Fruit fly (Drosophila melanogaster) whole organism, embryonic: ENCODE measurements around the gene CG15141.

Experiments used
- Aef1 ChIP-seq: fragments of 200-800 bp; sonication (Bioruptor generic); IDR thresholded peaks from 3 replicates; pipeline ENCODE4 v1.3.6; 2022; ENCODE audit warnings: missing biosample characterization, missing genetic modification characterization
- CG10147 ChIP-seq: fragments of 200-800 bp; sonication (Bioruptor generic); optimal IDR thresholded peaks from 2 replicates; lab custom pipeline; 2019; ENCODE audit warnings: missing biosample characterization, mild to moderate bottlenecking, missing genetic modification characterization, moderate library complexity
- CG10462 ChIP-seq: fragments of 200-800 bp; sonication (Bioruptor generic); optimal IDR thresholded peaks from 2 replicates; lab custom pipeline; 2016; ENCODE audit warnings: missing biosample characterization, missing genetic modification characterization
- CG11456 ChIP-seq: fragments of 200-800 bp; sonication (Bioruptor generic); IDR thresholded peaks from 3 replicates; pipeline ENCODE4 v1.3.6; 2022; ENCODE audit warnings: missing biosample characterization, missing genetic modification characterization
- CG11504 ChIP-seq: fragments of 200-800 bp; sonication (Bioruptor generic); optimal IDR thresholded peaks from 3 replicates; lab custom pipeline; 2019; ENCODE audit warnings: missing biosample characterization, mild to moderate bottlenecking, missing genetic modification characterization, moderate library complexity
- CG14014 ChIP-seq: fragments of 200-800 bp; sonication (Bioruptor generic); IDR thresholded peaks from 2 replicates; pipeline ENCODE4 v1.3.6; 2022; ENCODE audit warnings: missing biosample characterization, missing genetic modification characterization
- CG17328 ChIP-seq: fragments of 200-800 bp; sonication (Bioruptor generic); IDR thresholded peaks from 2 replicates; pipeline ENCODE4 v1.3.6; 2022; ENCODE audit warnings: missing biosample characterization, missing genetic modification characterization
- CG17568 ChIP-seq: fragments of 200-800 bp; sonication (Bioruptor generic); optimal IDR thresholded peaks from 2 replicates; lab custom pipeline; 2018; ENCODE audit warnings: missing biosample characterization, mild to moderate bottlenecking, missing genetic modification characterization, moderate library complexity
- CG17802 ChIP-seq: fragments of 200-800 bp; sonication (Bioruptor generic); optimal IDR thresholded peaks from 2 replicates; lab custom pipeline; 2018; ENCODE audit warnings: missing biosample characterization, mild to moderate bottlenecking, missing genetic modification characterization, moderate library complexity
- CG18011 ChIP-seq: fragments of 200-800 bp; sonication (Bioruptor generic); optimal IDR thresholded peaks from 2 replicates; lab custom pipeline; 2017; ENCODE audit warnings: missing biosample characterization, missing genetic modification characterization, mild to moderate bottlenecking, moderate library complexity, missing genotype
- CG1832 ChIP-seq: fragments of 200-800 bp; sonication (Bioruptor generic); optimal IDR thresholded peaks from 2 replicates; lab custom pipeline; 2017; ENCODE audit warnings: missing biosample characterization, mild to moderate bottlenecking, missing genetic modification characterization, inconsistent platforms
- CG2712 ChIP-seq: fragments of 200-800 bp; optimal IDR thresholded peaks from 3 replicates; lab custom pipeline; 2019; ENCODE audit warnings: missing biosample characterization, mild to moderate bottlenecking, missing genetic modification characterization, moderate library complexity
- CG31388 ChIP-seq: fragments of 200-800 bp; sonication (Bioruptor generic); optimal IDR thresholded peaks from 2 replicates; lab custom pipeline; 2016; ENCODE audit warnings: missing biosample characterization, missing genetic modification characterization
- CG3281 ChIP-seq: fragments of 200-800 bp; sonication (Bioruptor generic); optimal IDR thresholded peaks from 3 replicates; lab custom pipeline; 2017; ENCODE audit warnings: missing biosample characterization, mild to moderate bottlenecking, missing genetic modification characterization
- CG3726 ChIP-seq: fragments of 200-800 bp; sonication (Bioruptor generic); IDR thresholded peaks from 3 replicates; pipeline ENCODE4, ENCODE4 v1.3.6; 2022; ENCODE audit warnings: missing biosample characterization, missing genetic modification characterization
- CG5953 ChIP-seq: fragments of 200-800 bp; sonication (Bioruptor generic); IDR thresholded peaks from 2 replicates; pipeline ENCODE4 v1.3.6; 2022; ENCODE audit warnings: missing biosample characterization, missing genetic modification characterization
- CHES-1-like ChIP-seq: fragments of 200-800 bp; sonication (Bioruptor generic); optimal IDR thresholded peaks from 2 replicates; lab custom pipeline; 2016; ENCODE audit warnings: missing biosample characterization, missing genetic modification characterization
- Chrac-16 ChIP-seq: fragments of 200-800 bp; sonication (Bioruptor generic); optimal IDR thresholded peaks from 3 replicates; lab custom pipeline; 2016; ENCODE audit warnings: missing biosample characterization, missing genetic modification characterization
- D19A ChIP-seq: fragments of 200-800 bp; optimal IDR thresholded peaks from 3 replicates; lab custom pipeline; 2019; ENCODE audit warnings: missing biosample characterization, mild to moderate bottlenecking, missing genetic modification characterization, moderate library complexity
- Dfd ChIP-seq, 2 experiments: fragments of >200 bp; optimal IDR thresholded peaks; 2 replicates each; lab custom pipeline; 2017; ENCODE audit warnings: missing biosample characterization in 2 of 2, missing genetic modification characterization in 2 of 2
- Dip2 ChIP-seq: fragments of 200-800 bp; sonication (Bioruptor generic); IDR thresholded peaks from 2 replicates; pipeline ENCODE4 v1.3.6; 2022; ENCODE audit warnings: missing biosample characterization, missing genetic modification characterization
- Lpt ChIP-seq: fragments of >200 bp; optimal IDR thresholded peaks from 2 replicates; lab custom pipeline; 2018; ENCODE audit warnings: missing biosample characterization, missing genetic modification characterization
- Mad ChIP-seq: fragments of 200-800 bp; sonication (Bioruptor generic); optimal IDR thresholded peaks from 2 replicates; lab custom pipeline; 2016; ENCODE audit warnings: missing biosample characterization, missing genetic modification characterization
- Max ChIP-seq: fragments of 200-800 bp; sonication (Bioruptor generic); optimal IDR thresholded peaks from 2 replicates; lab custom pipeline; 2016; ENCODE audit warnings: missing biosample characterization, mild to moderate bottlenecking, missing genetic modification characterization
- NC2β ChIP-seq: fragments of 200-800 bp; sonication (Bioruptor generic); optimal IDR thresholded peaks from 2 replicates; lab custom pipeline; 2016; ENCODE audit warnings: missing biosample characterization, missing genetic modification characterization
- Pdp1 ChIP-seq, 2 experiments: fragments of 200-800 bp; sonication (Bioruptor generic); optimal IDR thresholded peaks; 3 replicates each; lab custom pipeline; 2016; ENCODE audit warnings: missing biosample characterization in 2 of 2, missing genetic modification characterization in 2 of 2, mild to moderate bottlenecking in 1 of 2, moderate library complexity in 1 of 2
- Spps ChIP-seq: fragments of 200-800 bp; sonication (Bioruptor generic); optimal IDR thresholded peaks from 2 replicates; lab custom pipeline; 2018; ENCODE audit warnings: missing biosample characterization, mild to moderate bottlenecking, missing genetic modification characterization
- Xbp1 ChIP-seq: fragments of 200-800 bp; sonication (Bioruptor generic); optimal IDR thresholded peaks from 3 replicates; lab custom pipeline; 2016; ENCODE audit warnings: missing biosample characterization, mild to moderate bottlenecking, missing genetic modification characterization
- YL-1 ChIP-seq: fragments of 200-800 bp; sonication (Bioruptor generic); optimal IDR thresholded peaks from 3 replicates; lab custom pipeline; 2017; ENCODE audit warnings: missing biosample characterization, mild to moderate bottlenecking, missing genetic modification characterization
- cad ChIP-seq: fragments of >200 bp; optimal IDR thresholded peaks from 2 replicates; lab custom pipeline; 2017; ENCODE audit warnings: missing biosample characterization, missing genetic modification characterization
- corto ChIP-seq: fragments of 200-800 bp; sonication (Bioruptor generic); optimal IDR thresholded peaks from 2 replicates; lab custom pipeline; 2016; ENCODE audit warnings: missing biosample characterization, mild to moderate bottlenecking, missing genetic modification characterization, moderate library complexity
- dimm ChIP-seq: fragments of 200-800 bp; sonication (Bioruptor generic); IDR thresholded peaks from 2 replicates; pipeline ENCODE4 v1.3.6; 2022; ENCODE audit warnings: missing biosample characterization, missing genetic modification characterization
- disco-r ChIP-seq: fragments of 200-800 bp; sonication (Bioruptor generic); optimal IDR thresholded peaks from 2 replicates; lab custom pipeline; 2016; ENCODE audit warnings: missing biosample characterization, missing genetic modification characterization
- eyg ChIP-seq: fragments of 200-800 bp; sonication (Bioruptor generic); optimal IDR thresholded peaks from 3 replicates; lab custom pipeline; 2016; ENCODE audit warnings: missing biosample characterization, missing genetic modification characterization
- grn ChIP-seq: fragments of 200-800 bp; sonication (Bioruptor generic); optimal IDR thresholded peaks from 3 replicates; lab custom pipeline; 2017; ENCODE audit warnings: missing biosample characterization, missing genetic modification characterization
- gro ChIP-seq: fragments of 200-800 bp; sonication (Bioruptor generic); optimal IDR thresholded peaks from 2 replicates; lab custom pipeline; 2016; ENCODE audit warnings: missing biosample characterization, missing genetic modification characterization
- insv ChIP-seq, 2 experiments: fragments of 200-800 bp; sonication (Bioruptor generic); optimal IDR thresholded peaks; 3 replicates each; lab custom pipeline; 2016 to 2018; ENCODE audit warnings: missing biosample characterization in 2 of 2, missing genetic modification characterization in 2 of 2
- knrl ChIP-seq: fragments of 200-800 bp; sonication (Bioruptor generic); IDR thresholded peaks from 3 replicates; pipeline ENCODE4 v1.3.6; 2022; ENCODE audit warnings: missing biosample characterization, missing genetic modification characterization; ENCODE audit not compliant: partially characterized antibody
- lilli ChIP-seq: fragments of 200-800 bp; sonication (Bioruptor generic); optimal IDR thresholded peaks from 3 replicates; lab custom pipeline; 2016; ENCODE audit warnings: missing biosample characterization, missing genetic modification characterization
- mld ChIP-seq: fragments of 200-800 bp; sonication (Bioruptor generic); IDR thresholded peaks from 3 replicates; pipeline ENCODE4 v1.3.6; 2022; ENCODE audit warnings: missing biosample characterization, missing genetic modification characterization; ENCODE audit not compliant: partially characterized antibody
- nerfin-2 ChIP-seq: fragments of 200-800 bp; sonication (Bioruptor generic); IDR thresholded peaks from 2 replicates; pipeline ENCODE4 v1.3.6; 2022; ENCODE audit warnings: missing biosample characterization, missing genetic modification characterization; ENCODE audit not compliant: partially characterized antibody
- nmo ChIP-seq: fragments of 200-800 bp; sonication (Bioruptor generic); optimal IDR thresholded peaks from 2 replicates; lab custom pipeline; 2018; ENCODE audit warnings: missing biosample characterization, mild to moderate bottlenecking, missing genetic modification characterization, moderate library complexity
- pan ChIP-seq, 4 experiments: fragments of >200 bp in 3 of 4; fragments of 200-800 bp in 1 of 4; sonication (Bioruptor generic) in 1 of 4; optimal IDR thresholded peaks in 3 of 4; IDR thresholded peaks in 1 of 4; 2 replicates each; pipeline versions ENCODE4 v1.3.6 to Lab custom; 2017 to 2022; ENCODE audit warnings: missing biosample characterization in 2 of 4, missing genetic modification characterization in 2 of 4, mixed read lengths in 1 of 4
- salm ChIP-seq: fragments of 200-800 bp; sonication (Bioruptor generic); optimal IDR thresholded peaks from 2 replicates; lab custom pipeline; 2018; ENCODE audit warnings: missing biosample characterization, mild to moderate bottlenecking, missing genetic modification characterization
- shn ChIP-seq: fragments of 200-800 bp; sonication (Bioruptor generic); optimal IDR thresholded peaks from 3 replicates; lab custom pipeline; 2016; ENCODE audit warnings: missing biosample characterization, missing genetic modification characterization
- sima ChIP-seq: fragments of 200-800 bp; sonication (Bioruptor generic); optimal IDR thresholded peaks from 2 replicates; lab custom pipeline; 2016; ENCODE audit warnings: missing biosample characterization, missing genetic modification characterization
- tin ChIP-seq: fragments of 200-800 bp; sonication (Bioruptor generic); optimal IDR thresholded peaks from 3 replicates; lab custom pipeline; 2016; ENCODE audit warnings: missing biosample characterization, missing genetic modification characterization
- vnd ChIP-seq: fragments of 200-800 bp; sonication (Bioruptor generic); IDR thresholded peaks from 3 replicates; pipeline ENCODE4 v1.3.6; 2022; ENCODE audit warnings: missing biosample characterization, missing genetic modification characterization; ENCODE audit not compliant: partially characterized antibody
- yki ChIP-seq: fragments of >200 bp; optimal IDR thresholded peaks from 3 replicates; lab custom pipeline; 2018
- zen ChIP-seq: fragments of 200-800 bp; sonication (Bioruptor generic); optimal IDR thresholded peaks from 3 replicates; lab custom pipeline; 2018; ENCODE audit warnings: missing biosample characterization, mild to moderate bottlenecking, missing genetic modification characterization, moderate library complexity

CG15141 gene

DNA sequence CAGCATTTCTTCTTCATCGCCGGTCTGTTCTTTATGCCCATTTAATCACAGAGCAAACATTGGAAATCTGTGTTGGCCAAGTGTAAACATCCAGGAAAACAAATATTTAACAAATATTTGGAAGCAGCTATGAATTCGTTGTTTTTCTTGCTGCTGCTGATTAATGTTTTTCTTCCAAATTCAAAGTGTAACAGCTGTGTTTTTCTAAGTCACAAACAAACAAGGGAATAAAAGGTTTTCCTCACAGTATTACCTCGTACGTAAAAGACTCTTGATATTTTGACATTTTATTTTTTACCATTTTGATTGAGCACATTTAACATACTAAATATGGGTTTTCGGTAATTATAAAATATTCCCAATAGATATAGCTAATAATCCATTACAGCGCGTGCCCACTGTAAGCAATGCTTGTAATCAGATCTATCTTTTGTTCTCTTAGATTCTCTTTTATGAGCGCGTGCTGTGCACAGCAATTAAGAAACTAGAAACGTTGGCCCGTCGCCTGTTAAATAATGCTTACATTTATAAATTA lies 31.6 kb upstream of the CG15141 start (continued):
- TF ChIP-seq disco-r: peak; percentile 80
- TF ChIP-seq CG5953: peak; percentile 80
- no peak for TF ChIP-seq Lpt (GFP tag; lab: Kevin White, UChicago)
- TF ChIP-seq nmo: peak; percentile 96
- peak; percentile 99 for TF ChIP-seq grn
- TF ChIP-seq yki: no peak
- peak; percentile 93 for TF ChIP-seq lilli
- peak; percentile 91 for TF ChIP-seq Aef1 (GFP tag; lab: Robert Waterston, UW)
- TF ChIP-seq nerfin-2: no peak
- peak; percentile 97 for TF ChIP-seq gro (GFP tag; lab: Kevin White, UChicago)
- TF ChIP-seq sima (GFP tag; lab: Kevin White, UChicago): peak; percentile 96
- peak; percentile 98 for TF ChIP-seq eyg (GFP tag; lab: Kevin White, UChicago)
- TF ChIP-seq vnd (GFP tag; lab: Robert Waterston, UW): no peak
- peak; percentile 33 to 82 for TF ChIP-seq insv (GFP tag; optimal IDR thresholded peaks at IDR 0.05; lab: Kevin White, UChicago)
- no peak for TF ChIP-seq Dfd (GFP tag; optimal IDR thresholded peaks at IDR 0.05; lab: Kevin White, UChicago)
- TF ChIP-seq CG11504: peak; percentile 93
- TF ChIP-seq CG17328: peak; percentile 94
- peak; percentile 26; the same call in 1 of the 2 replicates for TF ChIP-seq Dip2 (GFP tag; lab: Robert Waterston, UW)
- TF ChIP-seq YL-1 (GFP tag; lab: Kevin White, UChicago): peak; percentile 100
- TF ChIP-seq Xbp1 (GFP tag; lab: Kevin White, UChicago): peak; percentile 93
- TF ChIP-seq CG1832 (GFP tag; lab: Kevin White, UChicago): no peak
- TF ChIP-seq CG31388 (GFP tag; lab: Kevin White, UChicago): peak; percentile 94
- peak; percentile 92 for TF ChIP-seq CHES-1-like (GFP tag; lab: Kevin White, UChicago)
- TF ChIP-seq cad (GFP tag; lab: Kevin White, UChicago): no peak
- peak; percentile 90 for TF ChIP-seq CG11456
- TF ChIP-seq knrl (GFP tag; lab: Robert Waterston, UW): no peak
- TF ChIP-seq Chrac-16 (GFP tag; lab: Kevin White, UChicago): peak; percentile 95
- peak; percentile 97 for TF ChIP-seq CG3281 (GFP tag; lab: Kevin White, UChicago)
- TF ChIP-seq shn: peak; percentile 89
- TF ChIP-seq D19A (tag; lab: Kevin White, UChicago): peak; percentile 91
- peak; percentile 94 for TF ChIP-seq Mad (GFP tag; lab: Kevin White, UChicago)
- TF ChIP-seq CG14014: peak; percentile 92
- peak; percentile 89 for TF ChIP-seq CG17568 (GFP tag; lab: Kevin White, UChicago)
- peak; percentile 79 for TF ChIP-seq dimm (GFP tag; lab: Robert Waterston, UW)
- TF ChIP-seq Max (GFP tag; lab: Kevin White, UChicago): peak; percentile 99
- peak; percentile 87 for TF ChIP-seq NC2β (GFP tag; lab: Kevin White, UChicago)
- peak; percentile 94 for TF ChIP-seq Pdp1 (GFP tag; optimal IDR thresholded peaks at IDR 0.05; lab: Kevin White, UChicago)
- TF ChIP-seq CG3726 (GFP tag; lab: Robert Waterston, UW): peak; percentile 92
- TF ChIP-seq Spps (tag; lab: Kevin White, UChicago): peak; percentile 96
- TF ChIP-seq salm (tag; lab: Kevin White, UChicago): peak; percentile 86
- peak; percentile 95 for TF ChIP-seq CG10462 (GFP tag; lab: Kevin White, UChicago)
- TF ChIP-seq tin: peak; percentile 93
- no peak for TF ChIP-seq corto (GFP tag; lab: Kevin White, UChicago)
- no peak for TF ChIP-seq pan (optimal IDR thresholded peaks at IDR 0.05; lab: Kevin White, UChicago)
- peak in 1 of 2 experiments; percentile 97 for TF ChIP-seq pan (GFP tag; optimal IDR thresholded peaks at IDR 0.05 in 1 of 2, IDR thresholded peaks at IDR 0.05 in 1 of 2)
- peak; percentile 87 for TF ChIP-seq CG17802
- TF ChIP-seq CG18011: peak; percentile 82
- peak; percentile 95 for TF ChIP-seq CG10147
- no peak for TF ChIP-seq mld (GFP tag; lab: Robert Waterston, UW)
- peak; percentile 96 for TF ChIP-seq CG2712 (tag; lab: Kevin White, UChicago)
- peak; percentile 98 for TF ChIP-seq zen (tag; lab: Kevin White, UChicago)
